Worm (Caenorhabditis elegans) whole organism, mixed stage, embryonic: ENCODE measurements around the gene srh-149.

Experiments used
- nhr-237 ChIP-seq: fragments of 150-350 bp; optimal IDR thresholded peaks from 2 replicates; lab custom pipeline; 2014; ENCODE audit warnings: missing biosample characterization, missing genetic modification characterization
- nhr-28 ChIP-seq: fragments of 150-350 bp; optimal IDR thresholded peaks from 2 replicates; lab custom pipeline; 2014; ENCODE audit warnings: missing biosample characterization, missing genetic modification characterization
- unc-120 ChIP-seq: sonication (generic microtip); optimal IDR thresholded peaks from 2 replicates; lab custom pipeline; 2017; ENCODE audit warnings: missing genetic modification characterization, missing compliant biosample characterization; ENCODE audit not compliant: poor library complexity, severe bottlenecking

DNA sequence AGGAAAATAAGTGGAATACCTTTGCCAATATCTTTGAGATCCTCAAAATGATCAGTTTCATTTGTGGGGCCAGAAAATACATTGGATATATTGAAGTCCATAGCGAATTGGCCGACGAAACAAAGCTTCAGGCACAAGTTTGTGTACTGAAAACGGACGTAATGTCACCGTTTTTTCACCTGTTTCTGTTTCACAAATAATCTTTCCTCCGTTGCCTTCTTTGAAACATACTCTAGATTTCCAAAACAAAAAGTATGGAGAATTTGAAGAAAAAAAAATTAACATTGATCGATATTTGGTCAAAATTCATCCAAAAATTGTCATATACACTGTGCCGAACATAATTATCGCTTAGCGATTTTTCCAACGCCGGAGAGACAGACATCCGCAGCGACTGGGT, 21.6 kb upstream of the srh-149 start, which contains the start of gene srz-12:
- TF ChIP-seq unc-120 (tag; lab: Kevin White, UChicago) (no peak), nhr-237 (tag; lab: Kevin White, UChicago) (no peak), nhr-28 (no peak)
